Worm (Caenorhabditis elegans) whole organism, midembryonic: Measurements from ENCODE around the gene erp-44.2.

ENCODE experiments used
- T22C8.4 ChIP-seq: fragments of 200-800 bp; sonication (Bioruptor generic); IDR thresholded peaks from 2 replicates; pipeline ENCODE4 v1.3.6; 2022; ENCODE audit warnings: missing genetic modification characterization, missing compliant biosample characterization
- ztf-29 ChIP-seq: fragments of 200-800 bp; sonication (Bioruptor generic); IDR thresholded peaks from 2 replicates; pipeline ENCODE4 v1.3.6; 2022; ENCODE audit warnings: missing genetic modification reagents, missing genetic modification characterization, missing compliant biosample characterization

ce11 chrIV:7794709-7795108 is 39.8 kb downstream of the erp-44.2 start, which contains the start of gene ntp-1:
- TF ChIP-seq ztf-29 (GFP tag; lab: Robert Waterston, UW) (no peak), T22C8.4 (GFP tag; lab: Robert Waterston, UW) (no peak)
